Fruit fly (Drosophila melanogaster) whole organism: ENCODE data around the gene Sbat.

Source experiments
- CG8478 ChIP-seq: fragments of >200 bp; optimal IDR thresholded peaks from 2 replicates; lab custom pipeline; 2018; ENCODE audit warnings: inconsistent platforms
- Dll ChIP-seq: fragments of >200 bp; optimal IDR thresholded peaks from 2 replicates; lab custom pipeline; 2017
- pan ChIP-seq: fragments of >200 bp; optimal IDR thresholded peaks from 2 replicates; lab custom pipeline; 2017
- psq ChIP-seq: fragments of >200 bp; optimal IDR thresholded peaks from 2 replicates; lab custom pipeline; 2017
- usp ChIP-seq: fragments of >200 bp; optimal IDR thresholded peaks from 2 replicates; lab custom pipeline; 2017; ENCODE audit warnings: missing biosample characterization, missing genetic modification characterization, mixed read lengths

dm6 chr2L:2861885-2862620 lies 16.1 kb upstream of the Sbat start:
- TF ChIP-seq psq (lab: Kevin White, UChicago) (no peak), Dll (lab: Kevin White, UChicago) (no peak), pan (lab: Kevin White, UChicago) (no peak), CG8478 (lab: Kevin White, UChicago) (no peak), usp (GFP tag; lab: Kevin White, UChicago) (no peak)
